Worm (Caenorhabditis elegans) whole organism, young adult: ENCODE measurements around the gene Y46H3C.5.

Source experiments
- D2030.7 ChIP-seq: fragments of 200-800 bp; sonication (Bioruptor generic); IDR thresholded peaks from 2 replicates; pipeline ENCODE4 v1.3.6; 2022; ENCODE audit warnings: missing genetic modification reagents, missing genetic modification characterization, missing compliant biosample characterization
- F22D6.2 ChIP-seq: sonication (generic microtip); optimal IDR thresholded peaks from 2 replicates; lab custom pipeline; 2016; ENCODE audit warnings: mild to moderate bottlenecking, missing genetic modification characterization, missing compliant biosample characterization
- F23B12.7 ChIP-seq: sonication (generic microtip); optimal IDR thresholded peaks from 2 replicates; lab custom pipeline; 2017; ENCODE audit warnings: missing genetic modification characterization, mild to moderate bottlenecking, missing compliant biosample characterization, antibody characterized with exemption, moderate library complexity; ENCODE audit not compliant: insufficient read depth
- F57C9.4 ChIP-seq: sonication (generic microtip); optimal IDR thresholded peaks from 2 replicates; lab custom pipeline; 2017; ENCODE audit warnings: mild to moderate bottlenecking, missing genetic modification characterization, missing compliant biosample characterization
- K12H6.12 ChIP-seq: fragments of 200-800 bp; sonication (Bioruptor generic); optimal IDR thresholded peaks from 2 replicates; lab custom pipeline; 2018; ENCODE audit warnings: mild to moderate bottlenecking, missing genetic modification characterization, missing compliant biosample characterization
- T07F8.4 ChIP-seq: sonication (generic microtip); optimal IDR thresholded peaks from 2 replicates; lab custom pipeline; 2016; ENCODE audit warnings: mild to moderate bottlenecking, missing genetic modification characterization, moderate library complexity, missing compliant biosample characterization
- Y56A3A.18 ChIP-seq: fragments of 200-800 bp; sonication (Bioruptor generic); IDR thresholded peaks from 2 replicates; pipeline ENCODE4 v1.3.6; 2022; ENCODE audit warnings: missing genetic modification reagents, missing genetic modification characterization, missing compliant biosample characterization
- Y79H2A.3 ChIP-seq: fragments of 200-800 bp; sonication (Bioruptor generic); conservative IDR thresholded peaks from 2 replicates; pipeline ENCODE4 v1.3.6; 2022; ENCODE audit warnings: missing genetic modification reagents, missing genetic modification characterization, missing compliant biosample characterization
- Y95B8A.8 ChIP-seq: fragments of 200-800 bp; sonication (Bioruptor generic); IDR thresholded peaks from 2 replicates; pipeline ENCODE4 v1.3.6; 2022; ENCODE audit warnings: missing genetic modification reagents, missing genetic modification characterization, missing compliant biosample characterization
- attf-5 ChIP-seq: fragments of 200-800 bp; sonication (Bioruptor generic); optimal IDR thresholded peaks from 2 replicates; lab custom pipeline; 2018; ENCODE audit warnings: mild to moderate bottlenecking, missing genetic modification characterization, missing compliant biosample characterization
- bed-2 ChIP-seq: fragments of 200-800 bp; sonication (Bioruptor generic); IDR thresholded peaks from 2 replicates; pipeline ENCODE4 v1.3.6; 2022; ENCODE audit warnings: missing genetic modification reagents, missing genetic modification characterization, missing compliant biosample characterization
- dox-1 ChIP-seq: fragments of 200-800 bp; sonication (Bioruptor generic); IDR thresholded peaks from 2 replicates; pipeline ENCODE4 v1.3.6; 2022; ENCODE audit warnings: missing genetic modification reagents, missing genetic modification characterization, missing compliant biosample characterization
- ekl-4 ChIP-seq: fragments of 200-800 bp; sonication (Bioruptor generic); IDR thresholded peaks from 2 replicates; pipeline ENCODE4 v1.3.6; 2022; ENCODE audit warnings: missing genetic modification reagents, missing genetic modification characterization, missing compliant biosample characterization
- ets-4 ChIP-seq: fragments of 200-800 bp; sonication (Bioruptor generic); optimal IDR thresholded peaks from 2 replicates; lab custom pipeline; 2018; ENCODE audit warnings: mild to moderate bottlenecking, missing genetic modification characterization, missing compliant biosample characterization
- him-1 ChIP-seq: sonication (generic microtip); optimal IDR thresholded peaks from 2 replicates; lab custom pipeline; 2016; ENCODE audit warnings: missing genotype, missing genetic modification reagents, missing genetic modification characterization, missing compliant biosample characterization
- hsf-1 ChIP-seq: fragments of 200-800 bp; sonication (Bioruptor generic); IDR thresholded peaks from 2 replicates; pipeline ENCODE4 v1.3.6; 2022; ENCODE audit warnings: missing genetic modification reagents, missing genetic modification characterization, missing compliant biosample characterization
- lir-1 ChIP-seq: fragments of 200-800 bp; sonication (Bioruptor generic); conservative IDR thresholded peaks from 2 replicates; pipeline ENCODE4 v1.3.6; 2022; ENCODE audit warnings: missing genetic modification reagents, missing genetic modification characterization, missing compliant biosample characterization
- mcd-1 ChIP-seq: fragments of 200-800 bp; sonication (Bioruptor generic); IDR thresholded peaks from 2 replicates; pipeline ENCODE4 v1.3.6; 2022; ENCODE audit warnings: missing genetic modification reagents, missing genetic modification characterization, missing compliant biosample characterization
- mxl-1 ChIP-seq: sonication (generic microtip); optimal IDR thresholded peaks from 2 replicates; lab custom pipeline; 2016; ENCODE audit warnings: missing genetic modification characterization, missing compliant biosample characterization
- nfya-2 ChIP-seq: fragments of 200-800 bp; sonication (Bioruptor generic); IDR thresholded peaks from 2 replicates; pipeline ENCODE4 v1.3.6; 2022; ENCODE audit warnings: missing genetic modification reagents, missing genetic modification characterization, missing compliant biosample characterization
- nhr-179 ChIP-seq: sonication (generic microtip); optimal IDR thresholded peaks from 2 replicates; lab custom pipeline; 2016; ENCODE audit warnings: mild to moderate bottlenecking, missing genetic modification characterization, missing compliant biosample characterization
- pha-4 ChIP-seq: fragments of 150-350 bp; sonication (generic microtip); optimal IDR thresholded peaks from 2 replicates; lab custom pipeline; 2014; ENCODE audit warnings: missing biosample characterization, missing genetic modification reagents, missing genetic modification characterization
- rpc-1 ChIP-seq, 2 experiments: fragments of 150-350 bp in 1 of 2; sonication (generic microtip) in 1 of 2; optimal IDR thresholded peaks; 2 replicates each; lab custom pipeline; 2014 to 2018; ENCODE audit warnings: missing biosample characterization in 1 of 2, missing genetic modification characterization in 1 of 2, missing genetic modification reagents in 1 of 2, missing genotype in 1 of 2
- snpc-3.4 ChIP-seq: sonication (generic microtip); optimal IDR thresholded peaks from 2 replicates; lab custom pipeline; 2017; ENCODE audit warnings: missing genetic modification characterization, mild to moderate bottlenecking, missing compliant biosample characterization, antibody characterized with exemption, moderate library complexity, missing genotype, missing genetic modification reagents
- tbx-9 ChIP-seq: sonication (generic microtip); optimal IDR thresholded peaks from 2 replicates; lab custom pipeline; 2016; ENCODE audit warnings: borderline replicate concordance, missing genetic modification characterization, inconsistent platforms, missing compliant biosample characterization
- unc-130 ChIP-seq: sonication (generic microtip); optimal IDR thresholded peaks from 2 replicates; lab custom pipeline; 2016; ENCODE audit warnings: missing genetic modification reagents, missing genetic modification characterization, missing compliant biosample characterization
- unc-62 ChIP-seq: fragments of 150-350 bp; optimal IDR thresholded peaks from 2 replicates; lab custom pipeline; 2014; ENCODE audit warnings: missing biosample characterization, missing genetic modification reagents, missing genetic modification characterization
- ztf-18 ChIP-seq: sonication (generic microtip); optimal IDR thresholded peaks from 2 replicates; lab custom pipeline; 2016; ENCODE audit warnings: missing genotype, mild to moderate bottlenecking, missing genetic modification characterization, missing compliant biosample characterization
- ztf-22 ChIP-seq: fragments of 200-800 bp; sonication (Bioruptor generic); optimal IDR thresholded peaks from 2 replicates; lab custom pipeline; 2018; ENCODE audit warnings: mild to moderate bottlenecking, missing genetic modification characterization, moderate library complexity, missing compliant biosample characterization
- ztf-25 ChIP-seq: fragments of 200-800 bp; sonication (Bioruptor generic); IDR thresholded peaks from 2 replicates; pipeline ENCODE4 v1.3.6; 2022; ENCODE audit warnings: missing genetic modification reagents, missing genetic modification characterization, missing compliant biosample characterization
- ztf-28 ChIP-seq: fragments of 200-800 bp; sonication (Bioruptor generic); IDR thresholded peaks from 2 replicates; pipeline ENCODE4 v1.3.6; 2022; ENCODE audit warnings: missing genetic modification reagents, missing genetic modification characterization, missing compliant biosample characterization
- ztf-6 ChIP-seq: fragments of 200-800 bp; sonication (Bioruptor generic); IDR thresholded peaks from 2 replicates; pipeline ENCODE4 v1.3.6; 2022; ENCODE audit warnings: missing genetic modification reagents, missing genetic modification characterization, missing compliant biosample characterization

Gene Y46H3C.5

DNA sequence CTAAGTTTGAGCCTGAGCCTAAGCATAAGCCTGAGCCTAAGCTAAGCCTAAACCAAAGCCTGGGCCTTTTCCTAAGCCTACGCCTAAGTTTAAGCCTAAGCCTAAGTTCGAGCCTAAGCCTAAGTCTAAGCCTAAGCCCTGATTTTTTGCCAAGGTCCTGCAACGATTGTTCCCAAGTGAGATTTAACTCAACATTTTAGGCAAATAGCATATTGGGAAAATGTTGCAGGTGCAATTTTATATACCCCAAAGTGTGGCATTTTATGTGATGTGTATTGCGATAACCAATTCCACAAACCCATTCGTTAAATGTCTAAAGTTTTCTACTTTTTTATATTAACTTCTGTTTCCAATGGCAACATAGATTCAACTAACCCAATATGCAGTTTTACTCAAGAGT lies 30.0 kb downstream of the Y46H3C.5 start, which contains the start of gene irld-40:
TSS of gene irld-40 (plus strand) at position 301 of the 400 bp plus-strand sequence.
- TF ChIP-seq him-1 (tag; lab: Kevin White, UChicago) (no peak), lir-1 (no peak), hsf-1 (0 out of 2 replicates have a peak, but pooled peaks have one; percentile 32), ekl-4 (no peak)

- TF ChIP-seq snpc-3.4 (tag; lab: Kevin White, UChicago): no peak
- no peak for TF ChIP-seq bed-2 (GFP tag; lab: Robert Waterston, UW)
- TF ChIP-seq F23B12.7 (tag; lab: Kevin White, UChicago): no peak
- TF ChIP-seq attf-5 (GFP tag; lab: Kevin White, UChicago): no peak
- TF ChIP-seq, all 124 proteins: peak for 0
Measured at ce11 chrV:1654845-1655244, 37.5 kb downstream of the Y46H3C.5 start, which contains the start of gene irld-11. TSS of gene irld-11 (plus strand) at chrV:1655145.

ce11 chrV:1651045-1651444 lies 41.2 kb downstream of the Y46H3C.5 start, which contains the start of gene irld-44:
TSS of gene irld-44 (plus strand) at chrV:1651345.
- no peak for TF ChIP-seq attf-5 (GFP tag; lab: Kevin White, UChicago)

DNA sequence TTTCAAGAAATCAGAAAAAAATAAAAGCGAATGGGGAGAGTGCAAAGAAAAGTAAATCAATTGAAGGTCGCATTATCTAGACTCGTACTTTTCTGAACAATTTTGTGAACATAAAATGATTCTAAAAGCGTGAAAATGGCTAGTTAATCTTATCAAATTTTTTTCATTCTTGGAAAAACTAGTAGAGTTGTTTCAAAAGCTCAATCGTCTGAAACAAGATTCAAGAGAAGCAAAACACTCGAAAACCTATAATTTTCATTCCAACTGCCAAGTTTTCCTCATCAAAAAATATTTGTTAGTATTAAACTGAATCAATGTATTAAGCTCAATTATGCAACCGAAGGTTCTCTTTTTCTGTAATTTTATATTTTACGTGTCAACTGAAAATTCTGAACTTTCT lies 44.3 kb downstream of the Y46H3C.5 start, which contains the start of gene irld-45:
TSS of gene irld-45 (plus strand) at position 301 of the 400 bp plus-strand sequence.
- TF ChIP-seq unc-130 (GFP tag; lab: Kevin White, UChicago) (no peak), unc-62 (GFP tag; lab: Kevin White, UChicago) (no peak), Y56A3A.18 (no peak), F57C9.4 (tag; lab: Kevin White, UChicago) (no peak), rpc-1 (optimal IDR thresholded peaks at IDR 0.05; lab: Kevin White, UChicago) (no peak), rpc-1 (tag; optimal IDR thresholded peaks at IDR 0.05; lab: Kevin White, UChicago) (no peak), ztf-6 (GFP tag; lab: Robert Waterston, UW) (no peak), ets-4 (no peak), Y79H2A.3 (GFP tag; lab: Robert Waterston, UW) (no peak), mxl-1 (tag; lab: Kevin White, UChicago) (no peak), pha-4 (tag; lab: Kevin White, UChicago) (no peak), bed-2 (GFP tag; lab: Robert Waterston, UW) (no peak), Y95B8A.8 (no peak), ztf-22 (no peak), D2030.7 (GFP tag; lab: Robert Waterston, UW) (no peak), lir-1 (no peak), T07F8.4 (no peak), ztf-25 (no peak), mcd-1 (GFP tag; lab: Robert Waterston, UW) (no peak), dox-1 (no peak)

- TF ChIP-seq nhr-179 (tag; lab: Kevin White, UChicago) (no peak), lir-1 (no peak), Y95B8A.8 (no peak), ztf-28 (no peak), F22D6.2 (tag; lab: Kevin White, UChicago) (no peak), ztf-18 (tag; lab: Kevin White, UChicago) (no peak), K12H6.12 (tag; lab: Kevin White, UChicago) (no peak)
Measured at ce11 chrV:1643886-1644285, 48.4 kb downstream of the Y46H3C.5 start, which contains the start of gene alh-2. TSS of gene alh-2 (plus strand) at chrV:1644169.

DNA sequence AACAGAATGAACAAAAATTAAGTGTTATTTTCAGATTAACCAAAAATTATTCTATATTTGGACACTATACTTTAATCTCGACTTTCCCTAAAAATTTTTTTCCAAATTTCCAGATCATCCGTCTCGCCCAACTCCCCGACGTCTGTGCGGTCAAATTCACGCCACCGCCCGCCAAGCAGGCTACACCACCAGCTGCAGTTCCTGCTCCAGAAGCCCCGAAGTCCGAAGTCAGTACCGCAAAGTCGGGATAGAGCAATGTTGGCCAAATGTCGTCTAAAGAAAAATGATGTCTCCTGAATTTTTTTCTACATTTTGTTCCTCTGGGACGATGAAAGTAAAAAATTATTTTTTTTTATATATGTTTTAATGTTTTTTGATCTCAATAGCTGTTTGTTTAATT lies 49.5 kb downstream of the Y46H3C.5 start:
- TF ChIP-seq tbx-9 (tag; lab: Kevin White, UChicago) (no peak), F57C9.4 (tag; lab: Kevin White, UChicago) (no peak), nfya-2 (GFP tag; lab: Robert Waterston, UW) (0 out of 2 replicates have a peak, but pooled peaks have one; percentile 55)
